Worm (Caenorhabditis elegans) whole organism, L2 larva: ENCODE data around the gene par-3.

Experiments
- F13H6.1 ChIP-seq: sonication (generic microtip); optimal IDR thresholded peaks from 2 replicates; lab custom pipeline; 2016; ENCODE audit warnings: missing genetic modification characterization, missing compliant biosample characterization
- Y55F3AM.14 ChIP-seq: fragments of 200-800 bp; sonication (Bioruptor generic); optimal IDR thresholded peaks from 2 replicates; lab custom pipeline; 2018; ENCODE audit warnings: mild to moderate bottlenecking, missing genetic modification characterization, missing compliant biosample characterization
- alr-1 ChIP-seq: fragments of 150-350 bp; optimal IDR thresholded peaks from 2 replicates; lab custom pipeline; 2014; ENCODE audit warnings: missing biosample characterization, missing genetic modification characterization
- aly-2 ChIP-seq: fragments of 150-350 bp; optimal IDR thresholded peaks from 2 replicates; lab custom pipeline; 2014; ENCODE audit warnings: missing biosample characterization, missing genetic modification characterization
- ama-1 ChIP-seq: fragments of 150-350 bp; optimal IDR thresholded peaks from 2 replicates; lab custom pipeline; 2018; ENCODE audit warnings: inconsistent platforms
- blmp-1 ChIP-seq: sonication (generic microtip); optimal IDR thresholded peaks from 2 replicates; lab custom pipeline; 2017; ENCODE audit warnings: missing genetic modification characterization, mild to moderate bottlenecking, missing compliant biosample characterization, antibody characterized with exemption, moderate library complexity; ENCODE audit not compliant: insufficient read depth
- ceh-16 ChIP-seq: fragments of 150-350 bp; optimal IDR thresholded peaks from 2 replicates; lab custom pipeline; 2014; ENCODE audit warnings: missing biosample characterization, missing genetic modification characterization
- egl-27 ChIP-seq: sonication (generic microtip); optimal IDR thresholded peaks from 3 replicates; lab custom pipeline; 2017; ENCODE audit warnings: missing biosample characterization, missing genetic modification reagents, missing genetic modification characterization
- fos-1 ChIP-seq: fragments of 150-350 bp; optimal IDR thresholded peaks from 2 replicates; lab custom pipeline; 2014; ENCODE audit warnings: missing biosample characterization, missing genetic modification characterization
- gmeb-1 ChIP-seq: fragments of 150-350 bp; optimal IDR thresholded peaks from 2 replicates; lab custom pipeline; 2014; ENCODE audit warnings: missing biosample characterization, missing genetic modification characterization
- lin-13 ChIP-seq: fragments of 150-350 bp; optimal IDR thresholded peaks from 2 replicates; lab custom pipeline; 2014; ENCODE audit warnings: missing biosample characterization, missing genetic modification reagents, missing genetic modification characterization
- lsy-2 ChIP-seq, 2 experiments: fragments of 150-350 bp in 1 of 2; sonication (generic microtip) in 1 of 2; optimal IDR thresholded peaks; 2 replicates each; lab custom pipeline; 2014 to 2017; ENCODE audit warnings: missing biosample characterization in 2 of 2, missing genetic modification characterization in 2 of 2
- mab-5 ChIP-seq: fragments of 150-350 bp; optimal IDR thresholded peaks from 2 replicates; lab custom pipeline; 2014; ENCODE audit warnings: missing biosample characterization, missing genetic modification characterization
- mdl-1 ChIP-seq, 2 experiments: fragments of 150-350 bp in 1 of 2; sonication (generic microtip) in 1 of 2; optimal IDR thresholded peaks; 2 replicates each; lab custom pipeline; 2017; ENCODE audit warnings: missing biosample characterization in 2 of 2, missing genetic modification characterization in 2 of 2
- nhr-11 ChIP-seq: fragments of 150-350 bp; optimal IDR thresholded peaks from 2 replicates; lab custom pipeline; 2014; ENCODE audit warnings: missing biosample characterization, missing genetic modification characterization
- nhr-12 ChIP-seq: fragments of 150-350 bp; optimal IDR thresholded peaks from 2 replicates; lab custom pipeline; 2014; ENCODE audit warnings: missing biosample characterization, missing genetic modification characterization
- nhr-129 ChIP-seq: fragments of 150-350 bp; optimal IDR thresholded peaks from 2 replicates; lab custom pipeline; 2014; ENCODE audit warnings: missing biosample characterization, missing genetic modification characterization
- nhr-237 ChIP-seq: fragments of 150-350 bp; optimal IDR thresholded peaks from 2 replicates; lab custom pipeline; 2014; ENCODE audit warnings: missing biosample characterization, missing genetic modification characterization
- nhr-25 ChIP-seq: fragments of 150-350 bp; sonication (generic microtip); optimal IDR thresholded peaks from 3 replicates; lab custom pipeline; 2014; ENCODE audit warnings: missing biosample characterization, missing genetic modification characterization
- sem-4 ChIP-seq: fragments of 150-350 bp; optimal IDR thresholded peaks from 2 replicates; lab custom pipeline; 2014; ENCODE audit warnings: missing biosample characterization, missing genetic modification reagents, missing genetic modification characterization
- skn-1 ChIP-seq: sonication (generic microtip); optimal IDR thresholded peaks from 2 replicates; lab custom pipeline; 2017; ENCODE audit warnings: missing biosample characterization, missing genetic modification characterization
- sma-3 ChIP-seq: sonication (generic microtip); optimal IDR thresholded peaks from 2 replicates; lab custom pipeline; 2016; ENCODE audit warnings: missing genetic modification reagents, missing genetic modification characterization, missing compliant biosample characterization
- sma-9 ChIP-seq, 2 experiments: fragments of 150-350 bp in 1 of 2; sonication (generic microtip) in 1 of 2; optimal IDR thresholded peaks; 2 replicates each; lab custom pipeline; 2014 to 2016; ENCODE audit warnings: missing genetic modification characterization in 2 of 2, mild to moderate bottlenecking in 1 of 2, missing biosample characterization in 1 of 2, missing compliant biosample characterization in 1 of 2, missing genetic modification reagents in 1 of 2, moderate library complexity in 1 of 2
- unc-62 ChIP-seq: fragments of 150-350 bp; optimal IDR thresholded peaks from 2 replicates; lab custom pipeline; 2014; ENCODE audit warnings: missing biosample characterization, missing genetic modification reagents, missing genetic modification characterization
- zag-1 ChIP-seq: fragments of 150-350 bp; optimal IDR thresholded peaks from 2 replicates; lab custom pipeline; 2014; ENCODE audit warnings: missing biosample characterization, missing genetic modification characterization
- ztf-11 ChIP-seq: sonication (generic microtip); optimal IDR thresholded peaks from 2 replicates; lab custom pipeline; 2017; ENCODE audit warnings: missing biosample characterization, missing genetic modification characterization
- ztf-4 ChIP-seq: fragments of 150-350 bp; optimal IDR thresholded peaks from 2 replicates; lab custom pipeline; 2014; ENCODE audit warnings: missing biosample characterization, missing genetic modification characterization

Gene par-3

ce11 chrIII:5715467-5715866 is 51.4 kb downstream of the par-3 start (continued):
- TF ChIP-seq alr-1 (tag; lab: Kevin White, UChicago) = no peak
- TF ChIP-seq ama-1 (lab: Kevin White, UChicago) = no peak
- peak; percentile 34 for TF ChIP-seq sma-3 (GFP tag; lab: Kevin White, UChicago)
- TF ChIP-seq lsy-2 (tag; optimal IDR thresholded peaks at IDR 0.05; lab: Kevin White, UChicago) = peak in 1 of 2 experiments; percentile 64
- TF ChIP-seq nhr-25 (tag; lab: Kevin White, UChicago) = peak; percentile 60
- no peak for TF ChIP-seq aly-2
- peak; percentile 62 for TF ChIP-seq sem-4 (tag; lab: Kevin White, UChicago)
- TF ChIP-seq F13H6.1 (tag; lab: Kevin White, UChicago) = peak; percentile 75
- TF ChIP-seq, all 48 proteins: peak for 19

- TF ChIP-seq blmp-1 (tag; lab: Kevin White, UChicago) (no peak), ama-1 (lab: Kevin White, UChicago) (peak; percentile 28)
These were observed 53.2 kb downstream of the par-3 start for ce11 chrIII:5717173-5717748.

- peak; percentile 4 for TF ChIP-seq ceh-16
- TF ChIP-seq fos-1 (tag; lab: Kevin White, UChicago) = no peak
- no peak for TF ChIP-seq ama-1 (lab: Kevin White, UChicago)
- TF ChIP-seq skn-1 (tag; lab: Kevin White, UChicago) = no peak
These were observed 54.4 kb downstream of the par-3 start for ce11 chrIII:5718385-5718784.

ce11 chrIII:5719105-5719831 is 55.2 kb downstream of the par-3 start:
- TF ChIP-seq aly-2 (no peak), ceh-16 (peak; percentile 80), lin-13 (GFP tag; lab: Kevin White, UChicago) (no peak)
- TF ChIP-seq, all 48 proteins: peak for 1

ce11 chrIII:5719832-5720194 is 55.8 kb downstream of the par-3 start:
- TF ChIP-seq lsy-2 (tag; optimal IDR thresholded peaks at IDR 0.05; lab: Kevin White, UChicago) (peak; percentile 8 to 18), gmeb-1 (tag; lab: Kevin White, UChicago) (peak; percentile 35), mab-5 (tag; lab: Kevin White, UChicago) (no peak), ztf-11 (tag; lab: Kevin White, UChicago) (no peak), nhr-11 (tag; lab: Kevin White, UChicago) (no peak), nhr-129 (tag; lab: Kevin White, UChicago) (no peak)

- TF ChIP-seq unc-62 (no peak), sma-9 (GFP tag; optimal IDR thresholded peaks at IDR 0.05; lab: Kevin White, UChicago) (peak; percentile 2), sma-9 (tag; optimal IDR thresholded peaks at IDR 0.05; lab: Kevin White, UChicago) (no peak)
These were observed 56.4 kb downstream of the par-3 start for ce11 chrIII:5720266-5721019.

ce11 chrIII:5721488-5721887 is 57.5 kb downstream of the par-3 start:
- TF ChIP-seq mdl-1 (tag; optimal IDR thresholded peaks at IDR 0.05; lab: Kevin White, UChicago) = no peak
- TF ChIP-seq F13H6.1 (tag; lab: Kevin White, UChicago) = no peak
- no peak for TF ChIP-seq ama-1 (lab: Kevin White, UChicago)
- no peak for TF ChIP-seq ztf-4 (tag; lab: Kevin White, UChicago)
- TF ChIP-seq sma-9 (GFP tag; optimal IDR thresholded peaks at IDR 0.05; lab: Kevin White, UChicago) = no peak
- no peak for TF ChIP-seq sma-9 (tag; optimal IDR thresholded peaks at IDR 0.05; lab: Kevin White, UChicago)
- no peak for TF ChIP-seq egl-27
- no peak for TF ChIP-seq fos-1 (tag; lab: Kevin White, UChicago)
- no peak for TF ChIP-seq Y55F3AM.14
- no peak for TF ChIP-seq skn-1 (tag; lab: Kevin White, UChicago)
- TF ChIP-seq nhr-237 (tag; lab: Kevin White, UChicago) = no peak
- TF ChIP-seq zag-1 (tag; lab: Kevin White, UChicago) = no peak
- no peak for TF ChIP-seq ztf-11 (tag; lab: Kevin White, UChicago)
- TF ChIP-seq sem-4 (tag; lab: Kevin White, UChicago) = no peak
- TF ChIP-seq nhr-12 (tag; lab: Kevin White, UChicago) = no peak
